Worm (Caenorhabditis elegans): ENCODE data around the gene str-96.
"Not testable (repeated sequence)": the region's sequence is repeated elsewhere in the genome, so short reads cannot be mapped to it uniquely, and the experiment has no call there.

DNA sequence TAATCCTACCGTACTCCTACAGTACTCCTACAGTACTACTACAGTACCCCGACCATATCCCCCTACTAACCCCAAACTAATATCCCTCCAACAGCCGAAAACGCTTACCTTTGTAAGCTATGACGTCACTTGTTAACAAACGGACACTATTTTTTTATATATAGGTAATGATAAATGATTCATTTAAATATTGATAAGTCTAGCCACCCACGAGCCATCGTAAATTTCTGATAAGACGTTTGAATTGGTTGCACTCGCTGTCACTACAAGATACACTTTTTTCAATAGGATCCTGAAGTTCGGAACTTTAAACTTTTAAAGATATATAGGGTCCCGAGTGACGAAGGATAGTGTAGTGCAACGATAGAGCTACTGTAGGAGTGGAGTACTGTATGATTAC is 28.9 kb upstream of the str-96 start, which contains the start of gene nhr-247:
- TF ChIP-seq F37B4.10 (GFP tag; IDR thresholded peaks at IDR 0.05); snpc-3.4 (tag; optimal IDR thresholded peaks at IDR 0.05); F57C9.4 (tag; optimal IDR thresholded peaks at IDR 0.05); sptf-2 (GFP tag; optimal IDR thresholded peaks at IDR 0.05); rec-8 (tag; optimal IDR thresholded peaks at IDR 0.05); nhr-179 (tag; optimal IDR thresholded peaks at IDR 0.05); aptf-3 (GFP tag; IDR thresholded peaks at IDR 0.05); akir-1 (GFP tag; optimal IDR thresholded peaks at IDR 0.05): not testable (repeated sequence)

Measured in whole organism, young adult.